Worm (Caenorhabditis elegans) whole organism, midembryonic: Measurements from ENCODE around the gene srw-82.

Experiments used
- T22C8.4 ChIP-seq: fragments of 200-800 bp; sonication (Bioruptor generic); IDR thresholded peaks from 2 replicates; pipeline ENCODE4 v1.3.6; 2022; ENCODE audit warnings: missing genetic modification characterization, missing compliant biosample characterization
- cog-1 ChIP-seq: sonication (generic microtip); optimal IDR thresholded peaks from 2 replicates; lab custom pipeline; 2016; ENCODE audit warnings: missing genetic modification characterization, missing compliant biosample characterization
- flt-1 ChIP-seq: fragments of 200-800 bp; sonication (Bioruptor generic); IDR thresholded peaks from 2 replicates; pipeline ENCODE4 v1.3.6; 2022; ENCODE audit warnings: missing genetic modification characterization, missing compliant biosample characterization
- ref-1 ChIP-seq: fragments of 200-800 bp; sonication (Bioruptor generic); conservative IDR thresholded peaks from 2 replicates; pipeline ENCODE4 v1.3.6; 2022; ENCODE audit warnings: missing genetic modification reagents, missing genetic modification characterization, missing compliant biosample characterization
- ztf-29 ChIP-seq: fragments of 200-800 bp; sonication (Bioruptor generic); IDR thresholded peaks from 2 replicates; pipeline ENCODE4 v1.3.6; 2022; ENCODE audit warnings: missing genetic modification reagents, missing genetic modification characterization, missing compliant biosample characterization

DNA sequence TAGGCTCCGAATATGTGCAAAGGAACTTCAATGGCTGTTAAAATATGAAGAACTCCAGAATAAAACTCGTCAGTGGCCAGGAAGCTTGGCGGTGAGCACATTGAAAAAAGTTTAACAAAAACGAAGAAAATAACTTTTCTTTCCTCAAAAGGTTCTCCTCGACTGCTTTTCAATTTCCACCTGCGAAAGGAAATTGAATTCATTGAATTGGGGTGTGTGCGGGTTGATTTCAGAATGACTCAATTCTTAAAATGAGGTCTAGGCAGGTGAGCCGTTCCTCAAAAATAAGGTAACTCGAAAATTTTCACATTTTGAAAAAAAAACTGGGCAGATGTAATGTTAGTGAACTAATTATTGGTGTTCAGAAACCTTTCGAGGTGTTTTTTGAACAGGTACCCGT, 41.9 kb downstream of the srw-82 start, which contains the start of gene srh-182:
- TF ChIP-seq ref-1 (GFP tag; lab: Robert Waterston, UW) (no peak), T22C8.4 (GFP tag; lab: Robert Waterston, UW) (no peak), flt-1 (GFP tag; lab: Robert Waterston, UW) (no peak), ztf-29 (GFP tag; lab: Robert Waterston, UW) (no peak), cog-1 (no peak)
